Worm (Caenorhabditis elegans) whole organism, L1 larva: ENCODE data around the gene sru-48.

ENCODE experiments used
- C04F5.9 ChIP-seq: sonication (generic microtip); optimal IDR thresholded peaks from 2 replicates; lab custom pipeline; 2016; ENCODE audit warnings: missing genetic modification characterization, missing compliant biosample characterization
- C34B4.2 ChIP-seq: sonication (generic microtip); optimal IDR thresholded peaks from 2 replicates; lab custom pipeline; 2017; ENCODE audit warnings: mild to moderate bottlenecking, missing genetic modification characterization, missing compliant biosample characterization
- F16B12.6 ChIP-seq: fragments of 150-350 bp; optimal IDR thresholded peaks from 2 replicates; lab custom pipeline; 2014; ENCODE audit warnings: missing biosample characterization, missing genetic modification characterization
- Y116A8C.19 ChIP-seq: sonication (generic microtip); optimal IDR thresholded peaks from 2 replicates; lab custom pipeline; 2016; ENCODE audit warnings: missing compliant biosample characterization, missing genetic modification characterization, borderline replicate concordance
- aha-1 ChIP-seq: fragments of 150-350 bp; optimal IDR thresholded peaks from 2 replicates; lab custom pipeline; 2014; ENCODE audit warnings: missing biosample characterization, missing genetic modification characterization
- alr-1 ChIP-seq: fragments of 200-800 bp; sonication (Bioruptor generic); optimal IDR thresholded peaks from 2 replicates; lab custom pipeline; 2018; ENCODE audit warnings: borderline replicate concordance, mild to moderate bottlenecking, missing genetic modification characterization, missing compliant biosample characterization
- ceh-90 ChIP-seq: sonication (generic microtip); optimal IDR thresholded peaks from 2 replicates; lab custom pipeline; 2016; ENCODE audit warnings: missing genetic modification characterization, missing compliant biosample characterization
- dsc-1 ChIP-seq: sonication (generic microtip); optimal IDR thresholded peaks from 2 replicates; lab custom pipeline; 2016; ENCODE audit warnings: mild to moderate bottlenecking, missing genetic modification characterization, missing compliant biosample characterization
- efl-1 ChIP-seq, 4 experiments: fragments of 150-350 bp; optimal IDR thresholded peaks in 3 of 4; peaks in 1 of 4; 1 replicate in 1 of 4; 2 replicates in 3 of 4; lab custom pipeline; 2014; ENCODE audit warnings: missing biosample characterization in 2 of 4, missing genetic modification characterization in 2 of 4, missing genetic modification reagents in 2 of 4
- efl-3 ChIP-seq: fragments of 200-800 bp; sonication (Bioruptor generic); optimal IDR thresholded peaks from 2 replicates; lab custom pipeline; 2018; ENCODE audit warnings: mild to moderate bottlenecking, missing genetic modification characterization, missing compliant biosample characterization
- elt-2 ChIP-seq: sonication (generic microtip); optimal IDR thresholded peaks from 2 replicates; lab custom pipeline; 2016; ENCODE audit warnings: missing genetic modification characterization, mild to moderate bottlenecking, inconsistent platforms, missing compliant biosample characterization, missing genetic modification reagents
- elt-3 ChIP-seq, 6 experiments: fragments of 150-350 bp in 1 of 6; sonication (generic microtip); optimal IDR thresholded peaks; 2 replicates each; lab custom pipeline; 2017 to 2018; ENCODE audit warnings: missing biosample characterization in 6 of 6, missing genetic modification characterization in 6 of 6, inconsistent platforms in 1 of 6
- fkh-10 ChIP-seq: sonication (generic microtip); optimal IDR thresholded peaks from 2 replicates; lab custom pipeline; 2017; ENCODE audit warnings: missing biosample characterization, missing genetic modification reagents, missing genetic modification characterization
- fkh-8 ChIP-seq: sonication (generic microtip); optimal IDR thresholded peaks from 2 replicates; lab custom pipeline; 2016; ENCODE audit warnings: mild to moderate bottlenecking, missing genetic modification characterization, missing compliant biosample characterization
- grh-1 ChIP-seq: fragments of 200-800 bp; sonication (Bioruptor generic); IDR thresholded peaks from 2 replicates; pipeline ENCODE4 v1.3.6; 2022; ENCODE audit warnings: missing genetic modification reagents, missing genetic modification characterization, missing compliant biosample characterization
- hlh-17 ChIP-seq: fragments of 200-800 bp; sonication (Bioruptor generic); optimal IDR thresholded peaks from 2 replicates; lab custom pipeline; 2018; ENCODE audit warnings: missing genetic modification characterization, mild to moderate bottlenecking, missing compliant biosample characterization, moderate library complexity, borderline replicate concordance
- hlh-4 ChIP-seq: sonication (generic microtip); optimal IDR thresholded peaks from 2 replicates; lab custom pipeline; 2016; ENCODE audit warnings: mild to moderate bottlenecking, missing genetic modification characterization, missing compliant biosample characterization
- lin-15B ChIP-seq: fragments of 150-350 bp; sonication (generic microtip); optimal IDR thresholded peaks from 3 replicates; lab custom pipeline; 2014; ENCODE audit warnings: missing biosample characterization, missing genetic modification characterization
- mab-9 ChIP-seq: fragments of 200-800 bp; sonication (Bioruptor generic); IDR thresholded peaks from 2 replicates; pipeline ENCODE4 v1.3.6; 2022; ENCODE audit warnings: missing genetic modification reagents, missing genetic modification characterization, missing compliant biosample characterization
- mdl-1 ChIP-seq, 2 experiments: fragments of 150-350 bp; optimal IDR thresholded peaks; 2 replicates each; lab custom pipeline; 2014 to 2017; ENCODE audit warnings: missing biosample characterization in 2 of 2, missing genetic modification characterization in 2 of 2, inconsistent platforms in 1 of 2
- nhr-11 ChIP-seq: fragments of 150-350 bp; optimal IDR thresholded peaks from 2 replicates; lab custom pipeline; 2014; ENCODE audit warnings: missing biosample characterization, missing genetic modification characterization
- nhr-19 ChIP-seq: fragments of 200-800 bp; sonication (Bioruptor generic); conservative IDR thresholded peaks from 2 replicates; pipeline ENCODE4 v1.3.6; 2022; ENCODE audit warnings: missing genetic modification characterization, missing compliant biosample characterization
- nhr-28 ChIP-seq: fragments of 150-350 bp; optimal IDR thresholded peaks from 2 replicates; lab custom pipeline; 2014; ENCODE audit warnings: missing biosample characterization, missing genetic modification characterization
- nhr-47 ChIP-seq: sonication (generic microtip); optimal IDR thresholded peaks from 2 replicates; lab custom pipeline; 2016; ENCODE audit warnings: mild to moderate bottlenecking, missing genetic modification characterization, moderate library complexity, missing compliant biosample characterization
- nhr-71 ChIP-seq: sonication (generic microtip); optimal IDR thresholded peaks from 2 replicates; lab custom pipeline; 2016; ENCODE audit warnings: mild to moderate bottlenecking, missing genetic modification characterization, moderate library complexity, missing compliant biosample characterization
- nhr-76 ChIP-seq: sonication (generic microtip); optimal IDR thresholded peaks from 2 replicates; lab custom pipeline; 2017; ENCODE audit warnings: missing biosample characterization, missing genetic modification characterization
- nhr-77 ChIP-seq: fragments of 150-350 bp; optimal IDR thresholded peaks from 2 replicates; lab custom pipeline; 2014; ENCODE audit warnings: missing biosample characterization, missing genetic modification characterization
- nhr-84 ChIP-seq: sonication (generic microtip); optimal IDR thresholded peaks from 2 replicates; lab custom pipeline; 2017; ENCODE audit warnings: missing biosample characterization, missing genetic modification characterization
- nhr-85 ChIP-seq: sonication (generic microtip); peaks from one replicate; lab custom pipeline; 2016; ENCODE audit warnings: missing genetic modification characterization, inconsistent platforms, missing compliant biosample characterization
- nhr-90 ChIP-seq: sonication (generic microtip); optimal IDR thresholded peaks from 2 replicates; lab custom pipeline; 2016; ENCODE audit warnings: mild to moderate bottlenecking, missing genetic modification characterization, missing compliant biosample characterization; ENCODE audit not compliant: poor library complexity
- pax-3 ChIP-seq: fragments of 200-800 bp; sonication (Bioruptor generic); optimal IDR thresholded peaks from 2 replicates; lab custom pipeline; 2018; ENCODE audit warnings: mild to moderate bottlenecking, missing genetic modification characterization, moderate library complexity, missing compliant biosample characterization
- sox-4 ChIP-seq: sonication (generic microtip); optimal IDR thresholded peaks from 2 replicates; lab custom pipeline; 2016; ENCODE audit warnings: missing genetic modification characterization, missing compliant biosample characterization
- tbx-2 ChIP-seq: sonication (generic microtip); optimal IDR thresholded peaks from 2 replicates; lab custom pipeline; 2016; ENCODE audit warnings: missing genetic modification characterization, missing compliant biosample characterization
- unc-30 ChIP-seq: sonication (generic microtip); optimal IDR thresholded peaks from 2 replicates; lab custom pipeline; 2017; ENCODE audit warnings: missing biosample characterization, missing genetic modification characterization
- unc-98 ChIP-seq: fragments of 200-800 bp; sonication (Bioruptor generic); IDR thresholded peaks from 2 replicates; pipeline ENCODE4 v1.3.6; 2022; ENCODE audit warnings: missing genetic modification characterization, missing compliant biosample characterization
- vab-15 ChIP-seq: sonication (generic microtip); optimal IDR thresholded peaks from 2 replicates; lab custom pipeline; 2017; ENCODE audit warnings: missing genotype, mild to moderate bottlenecking, missing genetic modification characterization, missing compliant biosample characterization
- zag-1 ChIP-seq: fragments of 150-350 bp; optimal IDR thresholded peaks from 2 replicates; lab custom pipeline; 2014; ENCODE audit warnings: missing biosample characterization, missing genetic modification characterization

The sru-48 gene

ce11 chrX:5151403-5151802 is 28.6 kb upstream of the sru-48 start:
- TF ChIP-seq fkh-8 (tag; lab: Kevin White, UChicago), result peak; percentile 58
- peak; percentile 30 for TF ChIP-seq nhr-71 (tag; lab: Kevin White, UChicago)
- TF ChIP-seq C04F5.9, result no peak
- no peak for TF ChIP-seq alr-1 (tag; lab: Kevin White, UChicago)
- TF ChIP-seq mdl-1 (tag; optimal IDR thresholded peaks at IDR 0.05; lab: Kevin White, UChicago), result no peak
- peak; percentile 48 for TF ChIP-seq pax-3
- peak; percentile 4 for TF ChIP-seq nhr-47 (tag; lab: Kevin White, UChicago)
- TF ChIP-seq F16B12.6 (tag; lab: Kevin White, UChicago), result no peak
- TF ChIP-seq dsc-1 (tag; lab: Kevin White, UChicago), result peak; percentile 90
- no peak for TF ChIP-seq efl-3 (GFP tag; lab: Kevin White, UChicago)
- no peak for TF ChIP-seq unc-98 (GFP tag; lab: Robert Waterston, UW)

ce11 chrX:5151866-5152265 is 28.1 kb upstream of the sru-48 start:
- TF ChIP-seq zag-1 (tag; lab: Kevin White, UChicago), result no peak
- no peak for TF ChIP-seq vab-15 (tag; lab: Kevin White, UChicago)
- TF ChIP-seq nhr-11, result no peak
- TF ChIP-seq nhr-76 (tag; lab: Kevin White, UChicago), result no peak
- no peak for TF ChIP-seq hlh-17 (GFP tag; lab: Kevin White, UChicago)
- TF ChIP-seq nhr-90 (tag; lab: Kevin White, UChicago), result no peak
- TF ChIP-seq elt-3 (tag; optimal IDR thresholded peaks at IDR 0.05; lab: Kevin White, UChicago), result no peak
- no peak for TF ChIP-seq hlh-4 (tag; lab: Kevin White, UChicago)

- no peak for TF ChIP-seq ceh-90
- no peak for TF ChIP-seq mab-9
- peak; percentile 68 for TF ChIP-seq dsc-1 (tag; lab: Kevin White, UChicago)
- peak; percentile 56 for TF ChIP-seq fkh-8 (tag; lab: Kevin White, UChicago)
- no peak for TF ChIP-seq aha-1 (tag; lab: Kevin White, UChicago)
- peak; percentile 34 for TF ChIP-seq sox-4 (tag; lab: Kevin White, UChicago)
- peak; percentile 21 for TF ChIP-seq nhr-47 (tag; lab: Kevin White, UChicago)
- TF ChIP-seq nhr-71 (tag; lab: Kevin White, UChicago), result peak; percentile 37
Measured at ce11 chrX:5152931-5153330, 27.0 kb upstream of the sru-48 start.

ce11 chrX:5154278-5154677 is 25.7 kb upstream of the sru-48 start, which contains the start of gene C31H2.3:
Gene C31H2.3, minus strand, starts transcription at chrX:5154378.
- TF ChIP-seq Y116A8C.19 (tag; lab: Kevin White, UChicago), result no peak
- TF ChIP-seq nhr-76 (tag; lab: Kevin White, UChicago), result no peak
- no peak for TF ChIP-seq efl-3 (GFP tag; lab: Kevin White, UChicago)
- TF ChIP-seq fkh-10 (GFP tag; lab: Kevin White, UChicago), result no peak
- TF ChIP-seq nhr-84 (tag; lab: Kevin White, UChicago), result no peak
- no peak for TF ChIP-seq grh-1
- no peak for TF ChIP-seq unc-30
- TF ChIP-seq C04F5.9, result no peak
- TF ChIP-seq nhr-77 (tag; lab: Kevin White, UChicago), result no peak

ce11 chrX:5159645-5160044 is 20.3 kb upstream of the sru-48 start, which contains the start of gene C31H2.4:
Gene C31H2.4, minus strand, starts transcription at chrX:5159663.
- TF ChIP-seq fkh-8 (tag; lab: Kevin White, UChicago) (no peak), elt-3 (tag; optimal IDR thresholded peaks at IDR 0.05; lab: Kevin White, UChicago) (peak in 1 of 6 experiments; percentile 33), elt-2 (tag; lab: Kevin White, UChicago) (peak; percentile 23), vab-15 (tag; lab: Kevin White, UChicago) (no peak), nhr-28 (tag; lab: Kevin White, UChicago) (no peak), lin-15B (tag; lab: Kevin White, UChicago) (no peak), C34B4.2 (no peak), tbx-2 (tag; lab: Kevin White, UChicago) (no peak), nhr-85 (tag; lab: Kevin White, UChicago) (peak; percentile 64), efl-1 (optimal IDR thresholded peaks at IDR 0.05; lab: Kevin White, UChicago) (no peak), efl-1 (GFP tag; optimal IDR thresholded peaks at IDR 0.05 in 1 of 2; lab: Kevin White, UChicago) (peak in 1 of 2 experiments; percentile 12), nhr-19 (no peak), sox-4 (tag; lab: Kevin White, UChicago) (no peak)
